Worm (Caenorhabditis elegans): Measurements from ENCODE around the gene B0353.1.

DNA sequence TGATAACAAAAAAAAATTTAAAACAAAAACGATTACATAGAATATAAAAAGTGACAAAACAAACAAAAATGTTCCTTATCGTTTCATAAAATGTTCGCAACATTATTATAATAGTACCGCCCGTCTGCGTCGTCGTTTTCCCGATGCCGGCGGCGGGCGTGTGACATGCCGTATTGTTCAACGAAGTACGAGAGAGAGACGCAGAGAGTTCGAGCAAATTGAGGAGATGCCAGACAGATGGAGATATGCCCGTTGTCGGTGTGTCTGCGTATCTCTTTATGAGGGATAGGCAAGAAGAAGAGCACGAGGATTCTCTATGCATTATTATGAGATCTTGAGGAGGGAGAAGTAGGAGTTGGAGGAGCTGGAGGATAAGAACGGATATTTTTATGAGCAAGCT lies 68.0 kb downstream of the B0353.1 start:
- TF ChIP-seq lsy-2 (tag; optimal IDR thresholded peaks at IDR 0.05): peak; percentile 57 to 80
- TF ChIP-seq ztf-11 (tag; optimal IDR thresholded peaks at IDR 0.05): no peak
- TF ChIP-seq unc-130 (GFP tag; optimal IDR thresholded peaks at IDR 0.05): no peak
